Worm (Caenorhabditis elegans) whole organism, mixed stage, embryonic: ENCODE measurements around the gene C01G12.3.

Experiments used
- M03D4.4 ChIP-seq: sonication (generic microtip); optimal IDR thresholded peaks from 2 replicates; lab custom pipeline; 2017; ENCODE audit warnings: mild to moderate bottlenecking, missing genetic modification characterization, missing compliant biosample characterization
- bed-3 ChIP-seq: fragments of 200-800 bp; sonication (Bioruptor generic); optimal IDR thresholded peaks from 3 replicates; lab custom pipeline; 2018; ENCODE audit warnings: mild to moderate bottlenecking, missing genetic modification characterization, moderate library complexity, missing compliant biosample characterization
- blmp-1 ChIP-seq: fragments of 150-350 bp; optimal IDR thresholded peaks from 2 replicates; lab custom pipeline; 2014; ENCODE audit warnings: missing biosample characterization, missing genetic modification characterization
- ceh-39 ChIP-seq: fragments of 150-350 bp; optimal IDR thresholded peaks from 2 replicates; lab custom pipeline; 2014; ENCODE audit warnings: missing biosample characterization, missing genetic modification characterization
- ceh-43 ChIP-seq: fragments of 200-800 bp; sonication (Bioruptor generic); optimal IDR thresholded peaks from 2 replicates; lab custom pipeline; 2018; ENCODE audit warnings: mild to moderate bottlenecking, missing genetic modification characterization, moderate library complexity, missing compliant biosample characterization
- ceh-83 ChIP-seq: fragments of 200-800 bp; sonication (Bioruptor generic); optimal IDR thresholded peaks from 2 replicates; lab custom pipeline; 2018; ENCODE audit warnings: mild to moderate bottlenecking, missing genetic modification characterization, missing compliant biosample characterization
- ces-1 ChIP-seq: fragments of 150-350 bp; optimal IDR thresholded peaks from 2 replicates; lab custom pipeline; 2014; ENCODE audit warnings: missing biosample characterization, missing genetic modification reagents, missing genetic modification characterization
- drap-1 ChIP-seq: fragments of 200-800 bp; sonication (Bioruptor generic); optimal IDR thresholded peaks from 3 replicates; lab custom pipeline; 2018; ENCODE audit warnings: mild to moderate bottlenecking, missing genetic modification characterization, missing compliant biosample characterization
- elt-1 ChIP-seq: sonication (generic microtip); optimal IDR thresholded peaks from 2 replicates; lab custom pipeline; 2017; ENCODE audit warnings: missing genetic modification characterization, mild to moderate bottlenecking, missing compliant biosample characterization, antibody characterized with exemption, moderate library complexity, borderline replicate concordance; ENCODE audit not compliant: insufficient read depth
- elt-3 ChIP-seq: fragments of 150-350 bp; optimal IDR thresholded peaks from 2 replicates; lab custom pipeline; 2014; ENCODE audit warnings: missing biosample characterization, missing genetic modification characterization
- flh-1 ChIP-seq: fragments of 200-800 bp; sonication (Bioruptor generic); optimal IDR thresholded peaks from 2 replicates; lab custom pipeline; 2018; ENCODE audit warnings: mild to moderate bottlenecking, missing genetic modification characterization, moderate library complexity, missing compliant biosample characterization
- ham-2 ChIP-seq: fragments of 200-800 bp; sonication (Bioruptor generic); optimal IDR thresholded peaks from 2 replicates; lab custom pipeline; 2018; ENCODE audit warnings: mild to moderate bottlenecking, missing genetic modification characterization, missing compliant biosample characterization
- hlh-1 ChIP-seq: fragments of 150-350 bp; optimal IDR thresholded peaks from 2 replicates; lab custom pipeline; 2014; ENCODE audit warnings: missing biosample characterization, missing genetic modification reagents, missing genetic modification characterization
- lin-13 ChIP-seq: fragments of 150-350 bp; optimal IDR thresholded peaks from 2 replicates; lab custom pipeline; 2014; ENCODE audit warnings: missing biosample characterization, missing genetic modification characterization
- lin-32 ChIP-seq: fragments of 200-800 bp; sonication (Bioruptor generic); optimal IDR thresholded peaks from 2 replicates; lab custom pipeline; 2018; ENCODE audit warnings: mild to moderate bottlenecking, missing genetic modification characterization, missing compliant biosample characterization
- lsy-2 ChIP-seq: fragments of 150-350 bp; optimal IDR thresholded peaks from 2 replicates; lab custom pipeline; 2014; ENCODE audit warnings: missing biosample characterization, missing genetic modification characterization
- mab-5 ChIP-seq: fragments of 150-350 bp; optimal IDR thresholded peaks from 2 replicates; lab custom pipeline; 2014; ENCODE audit warnings: missing biosample characterization, missing genetic modification characterization
- mep-1 ChIP-seq: fragments of 150-350 bp; optimal IDR thresholded peaks from 2 replicates; lab custom pipeline; 2017; ENCODE audit warnings: missing biosample characterization, missing genetic modification reagents, missing genetic modification characterization, inconsistent platforms
- mls-2 ChIP-seq: sonication (generic microtip); optimal IDR thresholded peaks from 2 replicates; lab custom pipeline; 2016; ENCODE audit warnings: mild to moderate bottlenecking, missing genetic modification characterization, moderate library complexity, missing compliant biosample characterization
- nhr-12 ChIP-seq: fragments of 150-350 bp; optimal IDR thresholded peaks from 2 replicates; lab custom pipeline; 2014; ENCODE audit warnings: missing biosample characterization, missing genetic modification characterization
- nhr-2 ChIP-seq: fragments of 150-350 bp; optimal IDR thresholded peaks from 2 replicates; lab custom pipeline; 2014; ENCODE audit warnings: missing biosample characterization, missing genetic modification characterization
- nhr-237 ChIP-seq: fragments of 150-350 bp; optimal IDR thresholded peaks from 2 replicates; lab custom pipeline; 2014; ENCODE audit warnings: missing biosample characterization, missing genetic modification characterization
- nhr-28 ChIP-seq: fragments of 150-350 bp; optimal IDR thresholded peaks from 2 replicates; lab custom pipeline; 2014; ENCODE audit warnings: missing biosample characterization, missing genetic modification characterization
- nhr-76 ChIP-seq: sonication (generic microtip); optimal IDR thresholded peaks from 2 replicates; lab custom pipeline; 2017; ENCODE audit warnings: missing biosample characterization, missing genetic modification characterization
- sem-2 ChIP-seq: fragments of 200-800 bp; sonication (Bioruptor generic); optimal IDR thresholded peaks from 2 replicates; lab custom pipeline; 2018; ENCODE audit warnings: mild to moderate bottlenecking, missing genetic modification characterization, missing compliant biosample characterization
- snpc-4 ChIP-seq: fragments of 150-350 bp; optimal IDR thresholded peaks from 2 replicates; lab custom pipeline; 2014; ENCODE audit warnings: missing biosample characterization, missing genetic modification characterization
- tbx-8 ChIP-seq: fragments of 200-800 bp; sonication (Bioruptor generic); optimal IDR thresholded peaks from 2 replicates; lab custom pipeline; 2018; ENCODE audit warnings: mild to moderate bottlenecking, missing genetic modification characterization, moderate library complexity, missing compliant biosample characterization
- unc-120 ChIP-seq: sonication (generic microtip); optimal IDR thresholded peaks from 2 replicates; lab custom pipeline; 2017; ENCODE audit warnings: missing genetic modification characterization, missing compliant biosample characterization; ENCODE audit not compliant: poor library complexity, severe bottlenecking
- unc-39 ChIP-seq: fragments of 150-350 bp; optimal IDR thresholded peaks from 2 replicates; lab custom pipeline; 2014; ENCODE audit warnings: missing biosample characterization, missing genetic modification characterization
- unc-62 ChIP-seq: fragments of 150-350 bp; optimal IDR thresholded peaks from 2 replicates; lab custom pipeline; 2014; ENCODE audit warnings: missing biosample characterization, missing genetic modification reagents, missing genetic modification characterization
- zip-8 ChIP-seq: fragments of 150-350 bp; optimal IDR thresholded peaks from 2 replicates; lab custom pipeline; 2014; ENCODE audit warnings: missing biosample characterization, missing genetic modification characterization
- ztf-11 ChIP-seq: fragments of 150-350 bp; optimal IDR thresholded peaks from 2 replicates; lab custom pipeline; 2014; ENCODE audit warnings: missing biosample characterization, missing genetic modification characterization

The C01G12.3 gene

DNA sequence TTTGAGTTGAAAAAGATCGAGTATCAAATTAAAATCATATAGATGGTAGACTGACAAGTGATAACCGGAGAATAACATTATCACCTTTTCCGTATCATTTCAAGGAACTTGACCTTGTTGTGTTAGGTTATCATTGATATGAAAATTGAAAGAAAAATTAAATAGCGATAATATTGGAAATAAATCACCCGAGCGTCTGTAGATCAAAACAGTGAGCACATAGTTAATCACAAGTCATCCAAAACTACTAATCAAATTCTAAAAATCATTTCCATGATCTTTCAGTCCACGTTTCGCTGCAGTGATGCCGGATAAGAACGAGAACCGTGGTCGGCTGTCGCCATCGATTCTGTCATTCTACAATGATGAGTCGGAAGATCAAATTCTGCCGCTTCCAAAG is 37.7 kb upstream of the C01G12.3 start:
- TF ChIP-seq ceh-39 (tag; lab: Kevin White, UChicago) (no peak), nhr-2 (tag; lab: Kevin White, UChicago) (no peak), unc-120 (no peak), ztf-11 (tag; lab: Kevin White, UChicago) (no peak), blmp-1 (tag; lab: Kevin White, UChicago) (no peak), unc-39 (tag; lab: Kevin White, UChicago) (no peak), lin-13 (no peak), nhr-237 (tag; lab: Kevin White, UChicago) (no peak), tbx-8 (GFP tag; lab: Kevin White, UChicago) (no peak), mep-1 (tag; lab: Kevin White, UChicago) (no peak), ces-1 (GFP tag; lab: Kevin White, UChicago) (no peak), ceh-83 (no peak), nhr-12 (tag; lab: Kevin White, UChicago) (no peak), zip-8 (no peak), nhr-28 (tag; lab: Kevin White, UChicago) (no peak), sem-2 (GFP tag; lab: Kevin White, UChicago) (no peak), snpc-4 (tag; lab: Kevin White, UChicago) (no peak), lsy-2 (tag; lab: Kevin White, UChicago) (no peak)

DNA sequence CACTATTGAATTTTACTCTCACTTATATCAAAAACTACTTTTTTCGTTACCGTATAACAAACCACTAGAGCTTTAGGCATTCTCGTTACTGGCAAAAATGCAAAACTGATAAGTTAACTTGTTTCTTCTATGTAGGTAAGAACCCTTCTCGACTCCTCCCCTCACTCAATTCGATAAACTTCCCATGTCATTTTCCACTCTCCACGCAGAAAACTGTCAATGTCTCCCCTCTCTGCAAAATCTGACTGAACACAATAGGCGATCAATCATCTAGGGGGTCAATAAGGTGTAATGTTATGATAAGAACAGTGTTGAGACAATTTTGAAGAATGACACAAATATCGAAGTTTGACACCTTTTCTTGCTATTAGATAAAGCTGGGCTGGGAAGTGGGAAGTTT is 36.7 kb upstream of the C01G12.3 start:
- TF ChIP-seq blmp-1 (tag; lab: Kevin White, UChicago) (no peak), flh-1 (GFP tag; lab: Kevin White, UChicago) (no peak), sem-2 (GFP tag; lab: Kevin White, UChicago) (no peak), unc-39 (tag; lab: Kevin White, UChicago) (no peak), unc-120 (no peak)

ce11 chrII:14618158-14618557 is 36.1 kb upstream of the C01G12.3 start:
- TF ChIP-seq drap-1 (GFP tag; lab: Kevin White, UChicago): no peak
- TF ChIP-seq bed-3 (GFP tag; lab: Kevin White, UChicago): no peak
- no peak for TF ChIP-seq ceh-39 (tag; lab: Kevin White, UChicago)
- no peak for TF ChIP-seq lin-13
- no peak for TF ChIP-seq nhr-237 (tag; lab: Kevin White, UChicago)
- no peak for TF ChIP-seq ces-1 (GFP tag; lab: Kevin White, UChicago)
- no peak for TF ChIP-seq nhr-12 (tag; lab: Kevin White, UChicago)
- no peak for TF ChIP-seq ham-2 (GFP tag; lab: Kevin White, UChicago)
- no peak for TF ChIP-seq M03D4.4 (tag; lab: Kevin White, UChicago)

DNA sequence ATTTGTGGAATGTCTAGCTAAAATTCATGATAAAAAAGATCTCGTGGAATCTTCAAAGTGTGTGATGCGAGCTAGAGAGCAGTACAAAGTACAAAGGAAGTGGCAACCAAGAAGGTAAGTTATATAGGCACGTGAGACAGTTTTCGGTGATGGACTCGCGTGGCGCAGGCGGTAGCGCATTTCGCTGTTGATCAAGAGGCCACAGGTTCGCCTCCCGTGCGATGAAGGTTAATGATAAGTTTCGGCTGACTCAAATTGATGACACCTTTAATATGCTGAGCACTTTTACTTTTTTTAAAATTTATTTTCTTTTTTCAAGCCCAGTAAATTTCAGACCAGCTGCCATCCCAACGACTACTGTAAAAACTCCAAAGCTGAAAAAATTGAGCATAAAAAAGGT is 34.8 kb upstream of the C01G12.3 start:
- TF ChIP-seq tbx-8 (GFP tag; lab: Kevin White, UChicago): no peak
- no peak for TF ChIP-seq nhr-28 (tag; lab: Kevin White, UChicago)
- TF ChIP-seq ces-1 (GFP tag; lab: Kevin White, UChicago): no peak
- TF ChIP-seq unc-62: no peak
- TF ChIP-seq unc-120: no peak
- no peak for TF ChIP-seq ham-2 (GFP tag; lab: Kevin White, UChicago)
- TF ChIP-seq ceh-83: no peak
- TF ChIP-seq lsy-2 (tag; lab: Kevin White, UChicago): no peak
- no peak for TF ChIP-seq lin-32 (GFP tag; lab: Kevin White, UChicago)
- TF ChIP-seq flh-1 (GFP tag; lab: Kevin White, UChicago): no peak
- TF ChIP-seq snpc-4 (tag; lab: Kevin White, UChicago): no peak
- no peak for TF ChIP-seq mep-1 (tag; lab: Kevin White, UChicago)
- TF ChIP-seq M03D4.4 (tag; lab: Kevin White, UChicago): no peak
- no peak for TF ChIP-seq hlh-1
- TF ChIP-seq nhr-2 (tag; lab: Kevin White, UChicago): no peak
- no peak for TF ChIP-seq drap-1 (GFP tag; lab: Kevin White, UChicago)
- no peak for TF ChIP-seq elt-3 (tag; lab: Kevin White, UChicago)
- TF ChIP-seq mls-2 (tag; lab: Kevin White, UChicago): no peak
- TF ChIP-seq blmp-1 (tag; lab: Kevin White, UChicago): no peak
- no peak for TF ChIP-seq mab-5

- no peak for TF ChIP-seq blmp-1 (tag; lab: Kevin White, UChicago)
- no peak for TF ChIP-seq elt-1 (tag; lab: Kevin White, UChicago)
- TF ChIP-seq sem-2 (GFP tag; lab: Kevin White, UChicago): no peak
- no peak for TF ChIP-seq nhr-76 (tag; lab: Kevin White, UChicago)
- no peak for TF ChIP-seq ceh-43 (GFP tag; lab: Kevin White, UChicago)
Measured at ce11 chrII:14616402-14616801, 34.3 kb upstream of the C01G12.3 start.
